Fruit fly (Drosophila melanogaster) whole organism, prepupa: ENCODE measurements around the gene Karybeta3.

Experiments
- CG1621 ChIP-seq: fragments of 200-800 bp; sonication (Bioruptor generic); optimal IDR thresholded peaks from 3 replicates; lab custom pipeline; 2018; ENCODE audit warnings: missing biosample characterization, mild to moderate bottlenecking, missing genetic modification characterization
- CG16779 ChIP-seq: fragments of 200-800 bp; sonication (Bioruptor generic); optimal IDR thresholded peaks from 3 replicates; lab custom pipeline; 2017; ENCODE audit warnings: missing biosample characterization, mild to moderate bottlenecking, missing genetic modification characterization
- CG8319 ChIP-seq: fragments of 200-800 bp; sonication (Bioruptor generic); optimal IDR thresholded peaks from 3 replicates; lab custom pipeline; 2016; ENCODE audit warnings: missing biosample characterization, missing genetic modification characterization
- Smox ChIP-seq: fragments of 200-800 bp; sonication (Bioruptor generic); optimal IDR thresholded peaks from 3 replicates; lab custom pipeline; 2016; ENCODE audit warnings: missing biosample characterization, missing genetic modification characterization

dm6 chr3R:4612570-4612969, 36.4 kb upstream of the Karybeta3 start, which contains the start of gene 5-HT2A:
- TF ChIP-seq CG1621 (tag; lab: Kevin White, UChicago) (no peak), CG16779 (no peak), Smox (GFP tag; lab: Kevin White, UChicago) (no peak), CG8319 (no peak)
